Worm (Caenorhabditis elegans) whole organism, early embryonic: ENCODE measurements around the gene pbs-3.

Experiments
- B0310.2 ChIP-seq: sonication (generic microtip); optimal IDR thresholded peaks from 2 replicates; lab custom pipeline; 2016; ENCODE audit warnings: mild to moderate bottlenecking, missing genetic modification characterization, missing compliant biosample characterization
- F13C5.2 ChIP-seq: sonication (generic microtip); optimal IDR thresholded peaks from 2 replicates; lab custom pipeline; 2017; ENCODE audit warnings: mild to moderate bottlenecking, missing genetic modification characterization, inconsistent platforms, missing compliant biosample characterization
- ama-1 ChIP-seq: fragments of 150-350 bp; optimal IDR thresholded peaks from 2 replicates; lab custom pipeline; 2014
- ets-7 ChIP-seq: sonication (generic microtip); optimal IDR thresholded peaks from 2 replicates; lab custom pipeline; 2016; ENCODE audit warnings: missing genotype, missing genetic modification characterization, missing compliant biosample characterization
- flt-1 ChIP-seq: fragments of 200-800 bp; sonication (Bioruptor generic); IDR thresholded peaks from 2 replicates; pipeline ENCODE4 v1.3.6; 2022; ENCODE audit warnings: missing genetic modification characterization, missing compliant biosample characterization
- hmbx-1 ChIP-seq: sonication (generic microtip); optimal IDR thresholded peaks from 2 replicates; lab custom pipeline; 2016; ENCODE audit warnings: mild to moderate bottlenecking, missing genetic modification characterization, missing compliant biosample characterization
- pes-1 ChIP-seq: fragments of 200-800 bp; sonication (Bioruptor generic); IDR thresholded peaks from 2 replicates; pipeline ENCODE4 v1.3.6; 2022; ENCODE audit warnings: missing genetic modification reagents, missing genetic modification characterization, missing compliant biosample characterization
- scrt-1 ChIP-seq: fragments of 200-800 bp; sonication (Bioruptor generic); IDR thresholded peaks from 2 replicates; pipeline ENCODE4 v1.3.6; 2022; ENCODE audit warnings: missing genetic modification characterization, missing compliant biosample characterization

ce11 chrII:4953289-4953688 lies 1.9 kb downstream of the pbs-3 start, which contains the start of gene ndx-3:
- TF ChIP-seq ama-1 (lab: Kevin White, UChicago) (no peak), pes-1 (GFP tag; lab: Robert Waterston, UW) (no peak), flt-1 (GFP tag; lab: Robert Waterston, UW) (no peak), hmbx-1 (tag; lab: Kevin White, UChicago) (no peak), B0310.2 (tag; lab: Kevin White, UChicago) (no peak), scrt-1 (no peak), ets-7 (no peak), F13C5.2 (tag; lab: Kevin White, UChicago) (no peak)
